Fruit fly (Drosophila melanogaster): Measurements from ENCODE around the gene Ugt35B1.

The Ugt35B1 gene

DNA sequence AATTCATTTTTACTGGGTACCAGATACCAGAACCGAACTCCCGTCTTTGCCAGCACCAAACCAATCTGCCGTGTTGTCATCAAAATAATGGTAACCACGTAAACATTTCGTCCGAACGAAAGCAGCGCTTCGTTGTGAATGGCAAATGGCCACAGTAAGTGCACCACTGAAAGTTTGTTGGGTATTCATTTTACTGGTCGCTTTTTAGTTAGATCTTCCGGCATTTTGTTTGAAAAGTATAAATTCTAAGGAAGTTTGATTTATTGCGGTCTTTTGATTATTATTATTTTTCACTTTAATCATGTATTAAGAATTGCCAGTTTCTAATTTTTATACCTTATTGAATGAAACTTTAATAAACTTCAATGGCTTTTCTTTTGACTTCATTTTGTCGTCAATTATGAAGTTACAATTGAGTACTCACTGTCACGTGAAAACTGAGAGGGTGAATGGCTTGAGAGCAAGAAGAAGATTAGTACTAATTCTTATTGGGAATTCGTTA lies 44.5 kb upstream of the Ugt35B1 start, which contains the start of gene ZnT86D (continued):
- TF ChIP-seq CG8359 (GFP tag; optimal IDR thresholded peaks at IDR 0.05; ENCODE audit: borderline replicate concordance), result no peak
- no peak for TF ChIP-seq mld (GFP tag; IDR thresholded peaks at IDR 0.05; ENCODE audit: partially characterized antibody)
- TF ChIP-seq stc (GFP tag; IDR thresholded peaks at IDR 0.05), result no peak
- TF ChIP-seq CG12071 (GFP tag; optimal IDR thresholded peaks at IDR 0.05), result no peak
- TF ChIP-seq CG33557 (GFP tag; optimal IDR thresholded peaks at IDR 0.05), result peak; percentile 55
- TF ChIP-seq CG33213 (GFP tag; optimal IDR thresholded peaks at IDR 0.05), result no peak
- peak; percentile 58; the same call in 1 of the 2 replicates for TF ChIP-seq al (GFP tag; IDR thresholded peaks at IDR 0.05)
- no peak for TF ChIP-seq Bgb (GFP tag; IDR thresholded peaks at IDR 0.05; ENCODE audit: partially characterized antibody)
- TF ChIP-seq jing (GFP tag; optimal IDR thresholded peaks at IDR 0.05), result no peak
- TF ChIP-seq Ets97D (GFP tag; optimal IDR thresholded peaks at IDR 0.05), result peak; percentile 57
- TF ChIP-seq kah (GFP tag; optimal IDR thresholded peaks at IDR 0.05), result peak; percentile 11
- TF ChIP-seq vvl (GFP tag; IDR thresholded peaks at IDR 0.05), result peak; percentile 24; the same call in 1 of the 2 replicates
- peak; percentile 37 for TF ChIP-seq CG4424 (GFP tag; optimal IDR thresholded peaks at IDR 0.05)
- TF ChIP-seq CG18764 (GFP tag; optimal IDR thresholded peaks at IDR 0.05), result no peak
- TF ChIP-seq nom (GFP tag; optimal IDR thresholded peaks at IDR 0.05), result peak; percentile 35
- peak; percentile 57 for TF ChIP-seq schlank (tag; optimal IDR thresholded peaks at IDR 0.05)
- no peak for TF ChIP-seq CG9797 (GFP tag; optimal IDR thresholded peaks at IDR 0.05)
- peak; percentile 15 for TF ChIP-seq Hand (GFP tag; optimal IDR thresholded peaks at IDR 0.05)
- peak; percentile 84 for TF ChIP-seq CG17361 (GFP tag; IDR thresholded peaks at IDR 0.05)
- no peak for TF ChIP-seq CG42726 (GFP tag; IDR thresholded peaks at IDR 0.05; ENCODE audit: partially characterized antibody)
- peak; percentile 69 for TF ChIP-seq CG18262 (tag; optimal IDR thresholded peaks at IDR 0.05)
- TF ChIP-seq Kr (GFP tag; optimal IDR thresholded peaks at IDR 0.05), result no peak
- peak; percentile 30; the same call in 1 of the 2 replicates for TF ChIP-seq Xrp1 (GFP tag; IDR thresholded peaks at IDR 0.05)
- TF ChIP-seq CG6854 (GFP tag; optimal IDR thresholded peaks at IDR 0.05), result no peak
- no peak for TF ChIP-seq Spps (tag; optimal IDR thresholded peaks at IDR 0.05)
- no peak for TF ChIP-seq CG15479 (GFP tag; optimal IDR thresholded peaks at IDR 0.05)
- peak; percentile 33 for TF ChIP-seq CG8281 (tag; optimal IDR thresholded peaks at IDR 0.05)
- TF ChIP-seq Hsf (GFP tag; optimal IDR thresholded peaks at IDR 0.05), result peak; percentile 60
- no peak for TF ChIP-seq luna (GFP tag; optimal IDR thresholded peaks at IDR 0.05)
- no peak for TF ChIP-seq CG10959 (GFP tag; IDR thresholded peaks at IDR 0.05)
- TF ChIP-seq CG9437 (GFP tag; optimal IDR thresholded peaks at IDR 0.05), result peak; percentile 60
- peak; percentile 60 for TF ChIP-seq D19A (tag; optimal IDR thresholded peaks at IDR 0.05)
- no peak for TF ChIP-seq CG11560 (tag; IDR thresholded peaks at IDR 0.05)
- TF ChIP-seq CoRest (tag; optimal IDR thresholded peaks at IDR 0.05), result peak; percentile 76
- no peak for TF ChIP-seq Jarid2 (GFP tag; optimal IDR thresholded peaks at IDR 0.05)
- no peak for TF ChIP-seq H2.0 (GFP tag; IDR thresholded peaks at IDR 0.05)
- peak; percentile 79 for TF ChIP-seq Nf-YC (tag; optimal IDR thresholded peaks at IDR 0.05)
- TF ChIP-seq CG4328 (GFP tag; optimal IDR thresholded peaks at IDR 0.05), result peak; percentile 59
- peak; percentile 78 for TF ChIP-seq gem (tag; optimal IDR thresholded peaks at IDR 0.05)
- peak; percentile 79 for TF ChIP-seq pho (GFP tag; optimal IDR thresholded peaks at IDR 0.05)
- no peak for TF ChIP-seq CG6765 (GFP tag; optimal IDR thresholded peaks at IDR 0.05)
- TF ChIP-seq tin (GFP tag; optimal IDR thresholded peaks at IDR 0.05), result peak; percentile 51
- peak; percentile 49 for TF ChIP-seq Antp (GFP tag; optimal IDR thresholded peaks at IDR 0.05)
- no peak for TF ChIP-seq CG31224 (GFP tag; IDR thresholded peaks at IDR 0.05)
- no peak for TF ChIP-seq cas (GFP tag; IDR thresholded peaks at IDR 0.05)
- TF ChIP-seq NfI (GFP tag; optimal IDR thresholded peaks at IDR 0.05), result peak; percentile 67
- TF ChIP-seq TFAM (GFP tag; optimal IDR thresholded peaks at IDR 0.05), result no peak
- peak; percentile 13 for TF ChIP-seq gfzf (GFP tag; optimal IDR thresholded peaks at IDR 0.05)
- TF ChIP-seq CG12769 (tag; optimal IDR thresholded peaks at IDR 0.05), result peak; percentile 10
- TF ChIP-seq cwo (GFP tag; optimal IDR thresholded peaks at IDR 0.05), result peak; percentile 49
